Fruit fly (Drosophila melanogaster) whole organism, embryonic: Measurements from ENCODE around the gene CG14282.
A peak's percentile ranks its signal among the peaks of the same experiment; 100 is the strongest.

Experiments used
- Ada2b ChIP-seq: fragments of 200-800 bp; sonication (Bioruptor generic); IDR thresholded peaks from 2 replicates; pipeline ENCODE4 v1.3.6; 2022; ENCODE audit warnings: missing biosample characterization, missing genetic modification characterization
- Atf3 ChIP-seq: fragments of 200-800 bp; sonication (Bioruptor generic); optimal IDR thresholded peaks from 3 replicates; lab custom pipeline; 2016; ENCODE audit warnings: missing biosample characterization, missing genetic modification characterization
- Blimp-1 ChIP-seq: fragments of 200-800 bp; sonication (Bioruptor generic); optimal IDR thresholded peaks from 3 replicates; lab custom pipeline; 2018; ENCODE audit warnings: missing biosample characterization, missing genetic modification characterization, mild to moderate bottlenecking, moderate library complexity, missing genetic modification reagents
- CG10321 ChIP-seq: fragments of 200-800 bp; sonication (Bioruptor generic); IDR thresholded peaks from 2 replicates; pipeline ENCODE4 v1.3.6; 2022; ENCODE audit warnings: missing biosample characterization, missing genetic modification characterization
- CG10565 ChIP-seq: fragments of 200-800 bp; sonication (Bioruptor generic); optimal IDR thresholded peaks from 3 replicates; lab custom pipeline; 2016; ENCODE audit warnings: missing biosample characterization, mild to moderate bottlenecking, missing genetic modification characterization
- CG11504 ChIP-seq: fragments of 200-800 bp; sonication (Bioruptor generic); optimal IDR thresholded peaks from 3 replicates; lab custom pipeline; 2019; ENCODE audit warnings: missing biosample characterization, mild to moderate bottlenecking, missing genetic modification characterization, moderate library complexity
- CG12942 ChIP-seq: fragments of 200-800 bp; sonication (Bioruptor generic); optimal IDR thresholded peaks from 3 replicates; lab custom pipeline; 2016; ENCODE audit warnings: missing biosample characterization, missing genetic modification characterization
- CG13296 ChIP-seq: fragments of 200-800 bp; sonication (Bioruptor generic); optimal IDR thresholded peaks from 3 replicates; lab custom pipeline; 2018; ENCODE audit warnings: missing biosample characterization, mild to moderate bottlenecking, missing genetic modification characterization
- CG13624 ChIP-seq: fragments of 200-800 bp; sonication (Bioruptor generic); optimal IDR thresholded peaks from 2 replicates; lab custom pipeline; 2016; ENCODE audit warnings: missing biosample characterization, missing genetic modification characterization
- CG15269 ChIP-seq: fragments of 200-800 bp; sonication (Bioruptor generic); optimal IDR thresholded peaks from 2 replicates; lab custom pipeline; 2018; ENCODE audit warnings: missing biosample characterization, mild to moderate bottlenecking, missing genetic modification characterization, moderate library complexity
- CG15479 ChIP-seq: fragments of 200-800 bp; sonication (Bioruptor generic); optimal IDR thresholded peaks from 3 replicates; lab custom pipeline; 2019; ENCODE audit warnings: missing biosample characterization, mild to moderate bottlenecking, missing genetic modification characterization, moderate library complexity
- CG31224 ChIP-seq: fragments of 200-800 bp; sonication (Bioruptor generic); IDR thresholded peaks from 2 replicates; pipeline ENCODE4 v1.3.6; 2022; ENCODE audit warnings: missing biosample characterization, missing genetic modification characterization
- CG31365 ChIP-seq: fragments of 200-800 bp; sonication (Bioruptor generic); optimal IDR thresholded peaks from 2 replicates; lab custom pipeline; 2018; ENCODE audit warnings: missing biosample characterization, mild to moderate bottlenecking, missing genetic modification characterization
- CG32532 ChIP-seq: fragments of 200-800 bp; sonication (Bioruptor generic); IDR thresholded peaks from 2 replicates; pipeline ENCODE4 v1.3.6; 2022; ENCODE audit warnings: missing biosample characterization, missing genetic modification characterization
- CG34422 ChIP-seq: fragments of 200-800 bp; sonication (Bioruptor generic); IDR thresholded peaks from 3 replicates; pipeline ENCODE4 v1.3.6; 2022; ENCODE audit warnings: missing biosample characterization, missing genetic modification characterization
- CG4328 ChIP-seq: fragments of 200-800 bp; sonication (Bioruptor generic); optimal IDR thresholded peaks from 3 replicates; lab custom pipeline; 2017; ENCODE audit warnings: missing biosample characterization, missing genetic modification reagents, missing genetic modification characterization
- CG5953 ChIP-seq: fragments of 200-800 bp; sonication (Bioruptor generic); IDR thresholded peaks from 2 replicates; pipeline ENCODE4 v1.3.6; 2022; ENCODE audit warnings: missing biosample characterization, missing genetic modification characterization
- CG6654 ChIP-seq: fragments of 200-800 bp; sonication (Bioruptor generic); optimal IDR thresholded peaks from 2 replicates; lab custom pipeline; 2017; ENCODE audit warnings: missing biosample characterization, mild to moderate bottlenecking, missing genetic modification characterization
- CG9727 ChIP-seq: fragments of 200-800 bp; sonication (Bioruptor generic); optimal IDR thresholded peaks from 3 replicates; lab custom pipeline; 2017; ENCODE audit warnings: missing biosample characterization, mild to moderate bottlenecking, missing genetic modification characterization
- CG9876 ChIP-seq: fragments of 200-800 bp; sonication (Bioruptor generic); optimal IDR thresholded peaks from 2 replicates; lab custom pipeline; 2016; ENCODE audit warnings: missing biosample characterization, missing genetic modification characterization
- CHES-1-like ChIP-seq: fragments of 200-800 bp; sonication (Bioruptor generic); optimal IDR thresholded peaks from 2 replicates; lab custom pipeline; 2016; ENCODE audit warnings: missing biosample characterization, missing genetic modification characterization
- Camta ChIP-seq: fragments of 200-800 bp; sonication (Bioruptor generic); optimal IDR thresholded peaks from 2 replicates; lab custom pipeline; 2016; ENCODE audit warnings: missing biosample characterization, missing genetic modification characterization
- CoRest ChIP-seq: fragments of 200-800 bp; sonication (Bioruptor generic); optimal IDR thresholded peaks from 3 replicates; lab custom pipeline; 2018; ENCODE audit warnings: missing biosample characterization, mild to moderate bottlenecking, missing genetic modification characterization, moderate library complexity
- Dll ChIP-seq: fragments of 200-800 bp; sonication (Bioruptor generic); IDR thresholded peaks from 4 replicates; pipeline ENCODE4 v1.3.6; 2022; ENCODE audit warnings: missing biosample characterization, missing genetic modification characterization; ENCODE audit not compliant: partially characterized antibody
- H2.0 ChIP-seq: fragments of 200-800 bp; sonication (Bioruptor generic); IDR thresholded peaks from 2 replicates; pipeline ENCODE4 v1.3.6; 2022; ENCODE audit warnings: missing biosample characterization, missing genetic modification characterization
- HLHmδ ChIP-seq: fragments of 200-800 bp; sonication (Bioruptor generic); optimal IDR thresholded peaks from 2 replicates; lab custom pipeline; 2018; ENCODE audit warnings: missing biosample characterization, mild to moderate bottlenecking, missing genetic modification characterization, moderate library complexity
- Hmx ChIP-seq: fragments of 200-800 bp; sonication (Bioruptor generic); optimal IDR thresholded peaks from 2 replicates; lab custom pipeline; 2016; ENCODE audit warnings: missing biosample characterization, missing genetic modification characterization
- Meics ChIP-seq: fragments of 200-800 bp; sonication (Bioruptor generic); optimal IDR thresholded peaks from 2 replicates; lab custom pipeline; 2017; ENCODE audit warnings: missing biosample characterization, mild to moderate bottlenecking, missing genetic modification characterization
- Mrtf ChIP-seq: fragments of 200-800 bp; sonication (Bioruptor generic); IDR thresholded peaks from 3 replicates; pipeline ENCODE4 v1.3.6; 2022; ENCODE audit warnings: missing biosample characterization, missing genetic modification characterization
- NK7.1 ChIP-seq: fragments of 200-800 bp; sonication (Bioruptor generic); optimal IDR thresholded peaks from 3 replicates; lab custom pipeline; 2016; ENCODE audit warnings: missing biosample characterization, missing genetic modification characterization
- Nf-YB ChIP-seq: fragments of 200-800 bp; sonication (Bioruptor generic); optimal IDR thresholded peaks from 3 replicates; lab custom pipeline; 2019; ENCODE audit warnings: missing biosample characterization, mild to moderate bottlenecking, missing genetic modification characterization, moderate library complexity
- Stat92E ChIP-seq, 3 experiments: fragments of >200 bp in 2 of 3; fragments of 200-800 bp in 1 of 3; sonication (Bioruptor generic) in 1 of 3; optimal IDR thresholded peaks; 2 replicates each; lab custom pipeline; 2017 to 2019; ENCODE audit warnings: missing biosample characterization in 3 of 3, missing genetic modification characterization in 3 of 3, mild to moderate bottlenecking in 1 of 3, moderate library complexity in 1 of 3
- cas ChIP-seq: fragments of 200-800 bp; sonication (Bioruptor generic); IDR thresholded peaks from 2 replicates; pipeline ENCODE4 v1.3.6; 2022; ENCODE audit warnings: missing biosample characterization, missing genetic modification characterization
- croc ChIP-seq: fragments of 200-800 bp; sonication (Bioruptor generic); conservative IDR thresholded peaks from 3 replicates; pipeline ENCODE4 v1.3.6; 2022; ENCODE audit warnings: missing biosample characterization, missing genetic modification characterization
- fd3F ChIP-seq: fragments of 200-800 bp; sonication (Bioruptor generic); optimal IDR thresholded peaks from 2 replicates; lab custom pipeline; 2018; ENCODE audit warnings: missing biosample characterization, mild to moderate bottlenecking, missing genetic modification characterization, moderate library complexity
- gce ChIP-seq: fragments of 200-800 bp; sonication (Bioruptor generic); IDR thresholded peaks from 3 replicates; pipeline ENCODE4 v1.3.6; 2022; ENCODE audit warnings: missing biosample characterization, missing genetic modification characterization
- gem ChIP-seq: fragments of 200-800 bp; sonication (Bioruptor generic); optimal IDR thresholded peaks from 2 replicates; lab custom pipeline; 2019; ENCODE audit warnings: missing biosample characterization, mild to moderate bottlenecking, missing genetic modification characterization, moderate library complexity
- gro ChIP-seq: fragments of 200-800 bp; sonication (Bioruptor generic); optimal IDR thresholded peaks from 2 replicates; lab custom pipeline; 2016; ENCODE audit warnings: missing biosample characterization, missing genetic modification characterization
- gsb ChIP-seq: fragments of 200-800 bp; sonication (Bioruptor generic); IDR thresholded peaks from 2 replicates; pipeline ENCODE4 v1.3.6; 2022; ENCODE audit warnings: missing biosample characterization, missing genetic modification characterization
- kah ChIP-seq: fragments of 200-800 bp; sonication (Bioruptor generic); optimal IDR thresholded peaks from 2 replicates; lab custom pipeline; 2018; ENCODE audit warnings: missing biosample characterization, mild to moderate bottlenecking, missing genetic modification characterization
- ken ChIP-seq: fragments of 200-800 bp; sonication (Bioruptor generic); IDR thresholded peaks from 3 replicates; pipeline ENCODE4 v1.3.6; 2022; ENCODE audit warnings: missing biosample characterization, missing genetic modification characterization
- lola ChIP-seq, 3 experiments: fragments of >200 bp in 2 of 3; fragments of 200-800 bp in 1 of 3; sonication (Bioruptor generic) in 1 of 3; optimal IDR thresholded peaks; 2 replicates each; lab custom pipeline; 2017 to 2019; ENCODE audit warnings: missing biosample characterization in 3 of 3, missing genetic modification characterization in 3 of 3, mild to moderate bottlenecking in 1 of 3, moderate library complexity in 1 of 3
- odd ChIP-seq: fragments of 200-800 bp; sonication (Bioruptor generic); optimal IDR thresholded peaks from 2 replicates; lab custom pipeline; 2017; ENCODE audit warnings: missing biosample characterization, mild to moderate bottlenecking, missing genetic modification characterization
- phol ChIP-seq: fragments of 200-800 bp; sonication (Bioruptor generic); optimal IDR thresholded peaks from 3 replicates; lab custom pipeline; 2018; ENCODE audit warnings: missing biosample characterization, mild to moderate bottlenecking, missing genetic modification characterization, moderate library complexity
- row ChIP-seq: fragments of 200-800 bp; sonication (Bioruptor generic); IDR thresholded peaks from 3 replicates; pipeline ENCODE4 v1.3.6; 2022; ENCODE audit warnings: missing biosample characterization, missing genetic modification characterization
- sima ChIP-seq: fragments of 200-800 bp; sonication (Bioruptor generic); optimal IDR thresholded peaks from 2 replicates; lab custom pipeline; 2016; ENCODE audit warnings: missing biosample characterization, missing genetic modification characterization
- sisA ChIP-seq: fragments of 200-800 bp; sonication (Bioruptor generic); IDR thresholded peaks from 2 replicates; pipeline ENCODE4 v1.3.6; 2022; ENCODE audit warnings: missing biosample characterization, missing genetic modification characterization
- tll ChIP-seq, 2 experiments: fragments of 200-800 bp in 1 of 2; fragments of >200 bp in 1 of 2; sonication (Bioruptor generic) in 1 of 2; optimal IDR thresholded peaks; 2 replicates each; lab custom pipeline; 2017 to 2019; ENCODE audit warnings: missing biosample characterization in 2 of 2, missing genetic modification characterization in 2 of 2, mild to moderate bottlenecking in 1 of 2, moderate library complexity in 1 of 2
- unpg ChIP-seq: fragments of 200-800 bp; sonication (Bioruptor generic); optimal IDR thresholded peaks from 3 replicates; lab custom pipeline; 2018; ENCODE audit warnings: missing biosample characterization, mild to moderate bottlenecking, missing genetic modification characterization, moderate library complexity
- vvl ChIP-seq: fragments of 200-800 bp; sonication (Bioruptor generic); IDR thresholded peaks from 2 replicates; pipeline ENCODE4 v1.3.6; 2022; ENCODE audit warnings: missing biosample characterization, missing genetic modification characterization

Gene CG14282

DNA sequence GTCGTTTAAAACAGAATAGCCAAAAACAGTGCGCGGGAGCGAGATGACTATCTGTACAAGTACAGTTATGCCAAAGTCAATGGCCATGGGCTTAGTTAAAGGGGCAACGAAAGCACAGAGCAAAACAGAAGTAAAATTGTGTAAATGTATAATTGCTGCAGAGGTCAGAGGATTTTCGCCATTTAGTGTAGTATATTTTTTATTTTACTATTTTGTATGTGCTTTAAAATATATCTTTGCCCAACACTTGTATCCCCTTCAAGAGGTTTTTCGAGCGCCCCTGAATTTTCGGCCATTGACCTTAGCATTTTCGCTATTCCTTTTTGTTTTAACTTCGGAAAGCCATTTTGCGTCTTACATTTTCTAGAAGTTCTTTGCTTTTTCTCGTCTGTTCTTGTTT lies 18.8 kb upstream of the CG14282 start (continued):
- TF ChIP-seq cas: no peak
- TF ChIP-seq row (GFP tag; lab: Robert Waterston, UW): peak; percentile 70
- no peak for TF ChIP-seq kah (GFP tag; lab: Kevin White, UChicago)
- TF ChIP-seq Blimp-1 (GFP tag; lab: Kevin White, UChicago): no peak
- TF ChIP-seq fd3F (GFP tag; lab: Kevin White, UChicago): no peak
- no peak for TF ChIP-seq Nf-YB
- no peak for TF ChIP-seq Atf3 (GFP tag; lab: Kevin White, UChicago)
- TF ChIP-seq NK7.1 (GFP tag; lab: Kevin White, UChicago): no peak
- TF ChIP-seq CG31365: no peak
- no peak for TF ChIP-seq lola (GFP tag; optimal IDR thresholded peaks at IDR 0.05; lab: Kevin White, UChicago)
- no peak for TF ChIP-seq CG9876
- peak; percentile 17 for TF ChIP-seq CoRest (tag; lab: Kevin White, UChicago)
- TF ChIP-seq croc: no peak
- no peak for TF ChIP-seq odd
- TF ChIP-seq ken: peak; percentile 23; the same call in 1 of the 3 replicates
- TF ChIP-seq Hmx (GFP tag; lab: Kevin White, UChicago): no peak
- peak; percentile 5 for TF ChIP-seq CG13624 (GFP tag; lab: Kevin White, UChicago)
- peak; percentile 3 for TF ChIP-seq unpg
- TF ChIP-seq gce: no peak
- TF ChIP-seq sima (GFP tag; lab: Kevin White, UChicago): no peak
- no peak for TF ChIP-seq CG4328
- peak; percentile 17 for TF ChIP-seq CG15269 (tag; lab: Kevin White, UChicago)
- no peak for TF ChIP-seq Camta (GFP tag; lab: Kevin White, UChicago)
- TF ChIP-seq CG32532: peak; percentile 38; the same call in 1 of the 2 replicates
- TF ChIP-seq vvl (GFP tag; lab: Robert Waterston, UW): 0 out of 2 replicates have a peak, but pooled peaks have one; percentile 36
- TF ChIP-seq Dll (GFP tag; lab: Robert Waterston, UW): no peak
- TF ChIP-seq CG6654 (GFP tag; lab: Kevin White, UChicago): no peak
- no peak for TF ChIP-seq CG5953 (GFP tag; lab: Robert Waterston, UW)
- no peak for TF ChIP-seq gsb
- 0 out of 2 replicates have a peak, but pooled peaks have one; percentile 24 for TF ChIP-seq Ada2b (GFP tag; lab: Robert Waterston, UW)
- TF ChIP-seq HLHmδ (GFP tag; lab: Kevin White, UChicago): no peak
- TF ChIP-seq gem (tag; lab: Kevin White, UChicago): peak; percentile 34
- TF ChIP-seq CG12942: no peak
- no peak for TF ChIP-seq gro (GFP tag; lab: Kevin White, UChicago)
- TF ChIP-seq CG13296 (GFP tag; lab: Kevin White, UChicago): no peak
- TF ChIP-seq CG10565: no peak
- no peak for TF ChIP-seq CG15479 (GFP tag; lab: Kevin White, UChicago)
- TF ChIP-seq sisA (GFP tag; lab: Robert Waterston, UW): 0 out of 2 replicates have a peak, but pooled peaks have one; percentile 3
- peak; percentile 31 for TF ChIP-seq phol
- TF ChIP-seq CG10321 (GFP tag; lab: Robert Waterston, UW): peak; percentile 65
- TF ChIP-seq CG34422: no peak
- TF ChIP-seq CHES-1-like (GFP tag; lab: Kevin White, UChicago): no peak
- no peak for TF ChIP-seq CG9727 (GFP tag; lab: Kevin White, UChicago)
- no peak for TF ChIP-seq CG31224 (GFP tag; lab: Robert Waterston, UW)
- no peak for TF ChIP-seq Meics
- TF ChIP-seq CG11504: peak; percentile 24
- no peak for TF ChIP-seq Mrtf
- 0 out of 2 replicates have a peak, but pooled peaks have one; percentile 8 for TF ChIP-seq H2.0 (GFP tag; lab: Robert Waterston, UW)
- TF ChIP-seq Stat92E (GFP tag; optimal IDR thresholded peaks at IDR 0.05; lab: Kevin White, UChicago): no peak
- TF ChIP-seq tll (GFP tag; optimal IDR thresholded peaks at IDR 0.05; lab: Kevin White, UChicago): peak in 1 of 2 experiments; percentile 22
